Fruit fly (Drosophila melanogaster) S2 (cell line): ENCODE results near the gene Cubn2.

Experiments
- CG8478 ChIP-seq: fragments of >200 bp; optimal IDR thresholded peaks from 2 replicates; lab custom pipeline; 2018
- CTCF ChIP-seq, 2 experiments: fragments of >200 bp; optimal IDR thresholded peaks; 2 replicates each; lab custom pipeline; 2018

Gene Cubn2

dm6 chr3L:11772608-11773017 lies 41.9 kb downstream of the Cubn2 start:
- TF ChIP-seq CTCF (optimal IDR thresholded peaks at IDR 0.05; lab: Kevin White, UChicago) (no peak), CG8478 (no peak)

dm6 chr3L:11772057-11772456 lies 42.5 kb downstream of the Cubn2 start, which contains the start of gene Muc68D:
Gene Muc68D (minus strand): TSS chr3L:11772157.
- TF ChIP-seq CTCF (optimal IDR thresholded peaks at IDR 0.05; lab: Kevin White, UChicago) (no peak), CG8478 (no peak)

- TF ChIP-seq CG8478 (no peak), CTCF (optimal IDR thresholded peaks at IDR 0.05; lab: Kevin White, UChicago) (no peak)
Measured at dm6 chr3L:11766563-11766962, 48.0 kb downstream of the Cubn2 start.

- TF ChIP-seq CTCF (optimal IDR thresholded peaks at IDR 0.05; lab: Kevin White, UChicago) (no peak), CG8478 (no peak)
Measured at dm6 chr3L:11765695-11766232, 48.8 kb downstream of the Cubn2 start, which contains the start of gene loaf. Gene loaf (minus strand): TSS chr3L:11766182.

dm6 chr3L:11764930-11765329 lies 49.6 kb downstream of the Cubn2 start:
- TF ChIP-seq CTCF (optimal IDR thresholded peaks at IDR 0.05; lab: Kevin White, UChicago) (no peak), CG8478 (no peak)
